Worm (Caenorhabditis elegans) whole organism, L1 larva: Measurements from ENCODE around the gene unc-2.

Source experiments
- F16B12.6 ChIP-seq: fragments of 150-350 bp; optimal IDR thresholded peaks from 2 replicates; lab custom pipeline; 2014; ENCODE audit warnings: missing biosample characterization, missing genetic modification characterization
- Y116A8C.19 ChIP-seq: sonication (generic microtip); optimal IDR thresholded peaks from 2 replicates; lab custom pipeline; 2016; ENCODE audit warnings: missing compliant biosample characterization, missing genetic modification characterization, borderline replicate concordance
- aly-2 ChIP-seq: fragments of 150-350 bp; optimal IDR thresholded peaks from 2 replicates; lab custom pipeline; 2014; ENCODE audit warnings: missing biosample characterization, missing genetic modification characterization
- ceh-63 ChIP-seq: fragments of 200-800 bp; sonication (Bioruptor generic); optimal IDR thresholded peaks from 2 replicates; lab custom pipeline; 2018; ENCODE audit warnings: mild to moderate bottlenecking, missing genetic modification characterization, missing compliant biosample characterization
- ceh-82 ChIP-seq, 3 experiments: fragments of 150-350 bp in 1 of 3; sonication (generic microtip) in 2 of 3; optimal IDR thresholded peaks; 2 replicates each; lab custom pipeline; 2014 to 2017; ENCODE audit warnings: missing biosample characterization in 3 of 3, missing genetic modification characterization in 3 of 3
- ceh-88 ChIP-seq: fragments of 200-800 bp; sonication (Bioruptor generic); IDR thresholded peaks from 2 replicates; pipeline ENCODE4 v1.3.6; 2022; ENCODE audit warnings: missing genetic modification characterization, missing compliant biosample characterization
- dsc-1 ChIP-seq: sonication (generic microtip); optimal IDR thresholded peaks from 2 replicates; lab custom pipeline; 2016; ENCODE audit warnings: mild to moderate bottlenecking, missing genetic modification characterization, missing compliant biosample characterization
- efl-1 ChIP-seq, 4 experiments: fragments of 150-350 bp; optimal IDR thresholded peaks in 3 of 4; peaks in 1 of 4; 1 replicate in 1 of 4; 2 replicates in 3 of 4; lab custom pipeline; 2014; ENCODE audit warnings: missing biosample characterization in 2 of 4, missing genetic modification characterization in 2 of 4, missing genetic modification reagents in 2 of 4
- egl-13 ChIP-seq: sonication (generic microtip); optimal IDR thresholded peaks from 2 replicates; lab custom pipeline; 2016; ENCODE audit warnings: missing genotype, missing genetic modification reagents, missing genetic modification characterization, missing compliant biosample characterization
- egl-27 ChIP-seq, 2 experiments: fragments of 150-350 bp in 1 of 2; sonication (generic microtip); optimal IDR thresholded peaks; 3 replicates each; lab custom pipeline; 2017 to 2018; ENCODE audit warnings: missing biosample characterization in 2 of 2, missing genetic modification characterization in 2 of 2, missing genetic modification reagents in 2 of 2
- elt-2 ChIP-seq: sonication (generic microtip); optimal IDR thresholded peaks from 2 replicates; lab custom pipeline; 2016; ENCODE audit warnings: missing genetic modification characterization, mild to moderate bottlenecking, inconsistent platforms, missing compliant biosample characterization, missing genetic modification reagents
- ets-5 ChIP-seq: fragments of 200-800 bp; sonication (Bioruptor generic); IDR thresholded peaks from 2 replicates; pipeline ENCODE4 v1.3.6; 2022; ENCODE audit warnings: missing genetic modification characterization, missing compliant biosample characterization
- fkh-10 ChIP-seq: sonication (generic microtip); optimal IDR thresholded peaks from 2 replicates; lab custom pipeline; 2017; ENCODE audit warnings: missing biosample characterization, missing genetic modification reagents, missing genetic modification characterization
- fkh-4 ChIP-seq: sonication (generic microtip); optimal IDR thresholded peaks from 2 replicates; lab custom pipeline; 2016; ENCODE audit warnings: missing compliant biosample characterization, missing genetic modification characterization, borderline replicate concordance
- fos-1 ChIP-seq: fragments of 150-350 bp; optimal IDR thresholded peaks from 2 replicates; lab custom pipeline; 2014; ENCODE audit warnings: missing biosample characterization, missing genetic modification characterization
- hlh-17 ChIP-seq: fragments of 200-800 bp; sonication (Bioruptor generic); optimal IDR thresholded peaks from 2 replicates; lab custom pipeline; 2018; ENCODE audit warnings: missing genetic modification characterization, mild to moderate bottlenecking, missing compliant biosample characterization, moderate library complexity, borderline replicate concordance
- hlh-4 ChIP-seq: sonication (generic microtip); optimal IDR thresholded peaks from 2 replicates; lab custom pipeline; 2016; ENCODE audit warnings: mild to moderate bottlenecking, missing genetic modification characterization, missing compliant biosample characterization
- hpl-2 ChIP-seq: fragments of 150-350 bp; optimal IDR thresholded peaks from 2 replicates; lab custom pipeline; 2014; ENCODE audit warnings: missing biosample characterization, missing genetic modification reagents, missing genetic modification characterization
- irx-1 ChIP-seq: sonication (generic microtip); optimal IDR thresholded peaks from 2 replicates; lab custom pipeline; 2016; ENCODE audit warnings: missing genetic modification characterization, missing compliant biosample characterization
- jun-1 ChIP-seq: fragments of 150-350 bp; optimal IDR thresholded peaks from 2 replicates; lab custom pipeline; 2014; ENCODE audit warnings: missing biosample characterization, missing genetic modification reagents, missing genetic modification characterization
- lin-13 ChIP-seq: fragments of 150-350 bp; optimal IDR thresholded peaks from 2 replicates; lab custom pipeline; 2014; ENCODE audit warnings: missing biosample characterization, missing genetic modification reagents, missing genetic modification characterization
- lin-35 ChIP-seq, 2 experiments: fragments of 150-350 bp; optimal IDR thresholded peaks; 2 replicates each; lab custom pipeline; 2014; ENCODE audit warnings: missing biosample characterization in 2 of 2, missing genetic modification characterization in 2 of 2, missing genetic modification reagents in 2 of 2
- lin-39 ChIP-seq: fragments of 150-350 bp; optimal IDR thresholded peaks from 2 replicates; lab custom pipeline; 2014; ENCODE audit warnings: missing biosample characterization, missing genetic modification reagents, missing genetic modification characterization
- lir-3 ChIP-seq: sonication (generic microtip); optimal IDR thresholded peaks from 2 replicates; lab custom pipeline; 2016; ENCODE audit warnings: mild to moderate bottlenecking, missing genetic modification characterization, moderate library complexity, missing compliant biosample characterization; ENCODE audit not compliant: poor library complexity
- mdl-1 ChIP-seq, 2 experiments: fragments of 150-350 bp; optimal IDR thresholded peaks; 2 replicates each; lab custom pipeline; 2014 to 2017; ENCODE audit warnings: missing biosample characterization in 2 of 2, missing genetic modification characterization in 2 of 2, inconsistent platforms in 1 of 2
- nhr-12 ChIP-seq: sonication (generic microtip); optimal IDR thresholded peaks from 2 replicates; lab custom pipeline; 2017; ENCODE audit warnings: missing biosample characterization, missing genetic modification characterization
- nhr-71 ChIP-seq: sonication (generic microtip); optimal IDR thresholded peaks from 2 replicates; lab custom pipeline; 2016; ENCODE audit warnings: mild to moderate bottlenecking, missing genetic modification characterization, moderate library complexity, missing compliant biosample characterization
- nhr-76 ChIP-seq: sonication (generic microtip); optimal IDR thresholded peaks from 2 replicates; lab custom pipeline; 2017; ENCODE audit warnings: missing biosample characterization, missing genetic modification characterization
- nhr-77 ChIP-seq: fragments of 150-350 bp; optimal IDR thresholded peaks from 2 replicates; lab custom pipeline; 2014; ENCODE audit warnings: missing biosample characterization, missing genetic modification characterization
- nhr-85 ChIP-seq: sonication (generic microtip); peaks from one replicate; lab custom pipeline; 2016; ENCODE audit warnings: missing genetic modification characterization, inconsistent platforms, missing compliant biosample characterization
- nhr-90 ChIP-seq: sonication (generic microtip); optimal IDR thresholded peaks from 2 replicates; lab custom pipeline; 2016; ENCODE audit warnings: mild to moderate bottlenecking, missing genetic modification characterization, missing compliant biosample characterization; ENCODE audit not compliant: poor library complexity
- pax-3 ChIP-seq: fragments of 200-800 bp; sonication (Bioruptor generic); optimal IDR thresholded peaks from 2 replicates; lab custom pipeline; 2018; ENCODE audit warnings: mild to moderate bottlenecking, missing genetic modification characterization, moderate library complexity, missing compliant biosample characterization
- rnt-1 ChIP-seq: sonication (generic microtip); optimal IDR thresholded peaks from 2 replicates; lab custom pipeline; 2016; ENCODE audit warnings: mild to moderate bottlenecking, missing genetic modification characterization, moderate library complexity, missing compliant biosample characterization
- skn-1 ChIP-seq: fragments of 150-350 bp; optimal IDR thresholded peaks from 2 replicates; lab custom pipeline; 2014; ENCODE audit warnings: missing biosample characterization, missing genetic modification characterization
- sox-4 ChIP-seq: sonication (generic microtip); optimal IDR thresholded peaks from 2 replicates; lab custom pipeline; 2016; ENCODE audit warnings: missing genetic modification characterization, missing compliant biosample characterization
- sup-37 ChIP-seq: fragments of 200-800 bp; sonication (Bioruptor generic); optimal IDR thresholded peaks from 2 replicates; lab custom pipeline; 2018; ENCODE audit warnings: mild to moderate bottlenecking, missing genetic modification characterization, missing compliant biosample characterization
- tbx-2 ChIP-seq: sonication (generic microtip); optimal IDR thresholded peaks from 2 replicates; lab custom pipeline; 2016; ENCODE audit warnings: missing genetic modification characterization, missing compliant biosample characterization
- tlp-1 ChIP-seq: fragments of 150-350 bp; optimal IDR thresholded peaks from 2 replicates; lab custom pipeline; 2014; ENCODE audit warnings: missing biosample characterization, missing genetic modification characterization
- unc-130 ChIP-seq: fragments of 150-350 bp; optimal IDR thresholded peaks from 2 replicates; lab custom pipeline; 2017; ENCODE audit warnings: missing biosample characterization, missing genetic modification characterization, inconsistent platforms
- zag-1 ChIP-seq: fragments of 150-350 bp; optimal IDR thresholded peaks from 2 replicates; lab custom pipeline; 2014; ENCODE audit warnings: missing biosample characterization, missing genetic modification characterization
- zip-4 ChIP-seq: fragments of 200-800 bp; sonication (Bioruptor generic); optimal IDR thresholded peaks from 2 replicates; lab custom pipeline; 2018; ENCODE audit warnings: mild to moderate bottlenecking, missing genetic modification characterization, moderate library complexity, missing compliant biosample characterization
- ztf-11 ChIP-seq, 2 experiments: sonication (generic microtip); optimal IDR thresholded peaks; 2 replicates each; lab custom pipeline; 2016 to 2017; ENCODE audit warnings: missing genetic modification characterization in 2 of 2, missing biosample characterization in 1 of 2, missing compliant biosample characterization in 1 of 2
- ztf-4 ChIP-seq: fragments of 150-350 bp; optimal IDR thresholded peaks from 2 replicates; lab custom pipeline; 2014; ENCODE audit warnings: missing biosample characterization, missing genetic modification characterization

The unc-2 gene

ce11 chrX:2696563-2696962, 66.8 kb downstream of the unc-2 start:
- no peak for TF ChIP-seq hlh-17 (GFP tag; lab: Kevin White, UChicago)
- TF ChIP-seq ztf-4 = no peak
- TF ChIP-seq ceh-82 (tag; optimal IDR thresholded peaks at IDR 0.05; lab: Kevin White, UChicago) = no peak
- TF ChIP-seq, all 84 proteins: peak for 0

- no peak for TF ChIP-seq lir-3 (tag; lab: Kevin White, UChicago)
- no peak for TF ChIP-seq ztf-11 (tag; optimal IDR thresholded peaks at IDR 0.05; lab: Kevin White, UChicago)
- TF ChIP-seq nhr-71 (tag; lab: Kevin White, UChicago) = peak; percentile 5
- TF ChIP-seq nhr-90 = no peak
- TF ChIP-seq F16B12.6 = no peak
- TF ChIP-seq skn-1 (tag; lab: Kevin White, UChicago) = peak; percentile 23
- no peak for TF ChIP-seq rnt-1 (tag; lab: Kevin White, UChicago)
- TF ChIP-seq zip-4 (GFP tag; lab: Kevin White, UChicago) = no peak
- TF ChIP-seq tlp-1 (tag; lab: Kevin White, UChicago) = no peak
- TF ChIP-seq zag-1 (tag; lab: Kevin White, UChicago) = no peak
- TF ChIP-seq lin-35 (GFP tag; optimal IDR thresholded peaks at IDR 0.05; lab: Kevin White, UChicago) = peak in 1 of 2 experiments; percentile 67
- peak; percentile 80 for TF ChIP-seq elt-2
- TF ChIP-seq hlh-4 (tag; lab: Kevin White, UChicago) = no peak
- TF ChIP-seq fkh-10 (GFP tag; lab: Kevin White, UChicago) = no peak
- no peak for TF ChIP-seq sup-37 (GFP tag; lab: Kevin White, UChicago)
- no peak for TF ChIP-seq unc-130 (tag; lab: Kevin White, UChicago)
- TF ChIP-seq mdl-1 (tag; optimal IDR thresholded peaks at IDR 0.05; lab: Kevin White, UChicago) = peak in 1 of 2 experiments; percentile 43
- TF ChIP-seq dsc-1 (tag; lab: Kevin White, UChicago) = no peak
- no peak for TF ChIP-seq efl-1 (optimal IDR thresholded peaks at IDR 0.05; lab: Kevin White, UChicago)
- TF ChIP-seq efl-1 (GFP tag; optimal IDR thresholded peaks at IDR 0.05 in 1 of 2; lab: Kevin White, UChicago) = peak in 1 of 2 experiments; percentile 64
Measured at ce11 chrX:2695292-2695691, 68.0 kb downstream of the unc-2 start.

ce11 chrX:2694725-2695124, 68.6 kb downstream of the unc-2 start, which contains the start of gene T02C5.1:
Gene T02C5.1 (plus strand): TSS chrX:2694923.
- TF ChIP-seq elt-2 (peak; percentile 72), skn-1 (tag; lab: Kevin White, UChicago) (no peak), nhr-12 (tag; lab: Kevin White, UChicago) (no peak), lin-39 (tag; lab: Kevin White, UChicago) (no peak), ceh-88 (GFP tag; lab: Robert Waterston, UW) (no peak)
- TF ChIP-seq, all 84 proteins: peak for 1

- no peak for TF ChIP-seq Y116A8C.19 (tag; lab: Kevin White, UChicago)
- TF ChIP-seq egl-27 (tag; optimal IDR thresholded peaks at IDR 0.05; lab: Kevin White, UChicago) = no peak
- TF ChIP-seq ets-5 (GFP tag; lab: Robert Waterston, UW) = no peak
- TF ChIP-seq hpl-2 (GFP tag; lab: Kevin White, UChicago) = no peak
- TF ChIP-seq pax-3 = no peak
- TF ChIP-seq lin-13 (GFP tag; lab: Kevin White, UChicago) = no peak
- TF ChIP-seq, all 84 proteins: peak for 0
Measured at ce11 chrX:2693026-2693425, 70.3 kb downstream of the unc-2 start.

- TF ChIP-seq tbx-2 (tag; lab: Kevin White, UChicago) (peak; percentile 81), jun-1 (tag; lab: Kevin White, UChicago) (peak; percentile 10), nhr-90 (peak; percentile 51), nhr-85 (tag; lab: Kevin White, UChicago) (peak; percentile 84), sox-4 (tag; lab: Kevin White, UChicago) (peak; percentile 10), ztf-4 (peak; percentile 44), nhr-71 (tag; lab: Kevin White, UChicago) (peak; percentile 86), egl-13 (tag; lab: Kevin White, UChicago) (peak; percentile 56), fos-1 (tag; lab: Kevin White, UChicago) (peak; percentile 53), nhr-77 (peak; percentile 61), fkh-4 (tag; lab: Kevin White, UChicago) (peak; percentile 42), irx-1 (peak; percentile 57), dsc-1 (tag; lab: Kevin White, UChicago) (peak; percentile 88), ceh-63 (GFP tag; lab: Kevin White, UChicago) (no peak), aly-2 (tag; lab: Kevin White, UChicago) (peak; percentile 2), nhr-76 (no peak), lin-35 (GFP tag; optimal IDR thresholded peaks at IDR 0.05; lab: Kevin White, UChicago) (peak; percentile 62 to 67), unc-130 (tag; lab: Kevin White, UChicago) (peak; percentile 41)
Measured at ce11 chrX:2688583-2689220, 74.6 kb downstream of the unc-2 start, which contains the start of gene T14G11.1. Gene T14G11.1 (plus strand): TSS chrX:2688990.
